Worm (Caenorhabditis elegans): ENCODE results near the gene C27F2.6.

Gene C27F2.6

ce11 chrIII:5008730-5009129 is 28.5 kb upstream of the C27F2.6 start, which contains the start of gene R144.11:
TSS of gene R144.11 (minus strand) at chrIII:5008830.
- TF ChIP-seq W03F9.2 (tag; optimal IDR thresholded peaks at IDR 0.05) = no peak
- no peak for TF ChIP-seq dao-5 (tag; optimal IDR thresholded peaks at IDR 0.05)
- no peak for TF ChIP-seq him-1 (tag; optimal IDR thresholded peaks at IDR 0.05)

DNA sequence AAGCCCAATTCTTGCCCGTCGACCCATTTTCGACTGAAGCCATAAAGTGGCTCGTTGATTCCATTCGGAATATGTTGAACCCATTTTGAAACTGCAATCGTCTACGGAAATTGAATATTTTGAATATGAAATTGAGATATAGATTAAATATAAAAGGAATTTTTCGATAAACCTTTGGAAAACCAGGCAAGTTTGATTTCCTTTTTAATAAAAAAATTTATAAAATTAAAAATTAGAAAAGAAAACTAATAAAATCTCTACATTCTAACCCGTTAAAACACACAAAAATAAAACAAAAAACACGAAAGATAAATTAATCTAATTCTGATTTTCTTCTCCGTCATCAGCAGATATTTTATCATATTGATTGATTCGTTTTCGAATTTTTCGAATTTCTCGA is 26.6 kb upstream of the C27F2.6 start, which contains the start of gene R144.12:
R144.12 (minus strand) TSS at position 101 of the 400 bp plus-strand sequence.
- TF ChIP-seq W03F9.2 (tag; optimal IDR thresholded peaks at IDR 0.05) (no peak), dao-5 (tag; optimal IDR thresholded peaks at IDR 0.05) (no peak), him-1 (tag; optimal IDR thresholded peaks at IDR 0.05) (no peak)

DNA sequence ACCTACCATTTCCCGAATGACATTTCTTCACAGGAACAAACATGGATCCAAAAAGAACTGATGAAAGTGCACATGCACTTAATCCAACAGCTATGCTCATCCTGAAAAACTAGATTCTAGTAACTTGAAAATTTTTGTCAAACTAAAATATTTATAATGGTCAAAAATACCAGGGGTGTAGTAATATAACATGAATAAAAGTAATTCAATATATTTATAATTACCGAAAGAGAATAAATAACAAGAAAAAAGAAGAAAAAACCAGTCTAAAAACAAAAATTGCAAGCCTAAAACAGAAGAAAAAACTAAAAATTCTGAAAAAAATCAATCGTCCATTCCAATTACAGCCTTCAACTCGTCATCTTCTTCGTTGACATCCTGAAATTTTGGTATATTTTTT is 24.4 kb upstream of the C27F2.6 start, which contains the start of gene R144.6:
R144.6 (minus strand) TSS at position 101 of the 400 bp plus-strand sequence.
- TF ChIP-seq dao-5 (tag; optimal IDR thresholded peaks at IDR 0.05) (no peak), W03F9.2 (tag; optimal IDR thresholded peaks at IDR 0.05) (no peak), him-1 (tag; optimal IDR thresholded peaks at IDR 0.05) (no peak)

ce11 chrIII:5002231-5002630 is 22.0 kb upstream of the C27F2.6 start, which contains the start of gene R144.10:
TSS of gene R144.10 (minus strand) at chrIII:5002331.
- TF ChIP-seq W03F9.2 (tag; optimal IDR thresholded peaks at IDR 0.05) (no peak), dao-5 (tag; optimal IDR thresholded peaks at IDR 0.05) (no peak), him-1 (tag; optimal IDR thresholded peaks at IDR 0.05) (no peak)

DNA sequence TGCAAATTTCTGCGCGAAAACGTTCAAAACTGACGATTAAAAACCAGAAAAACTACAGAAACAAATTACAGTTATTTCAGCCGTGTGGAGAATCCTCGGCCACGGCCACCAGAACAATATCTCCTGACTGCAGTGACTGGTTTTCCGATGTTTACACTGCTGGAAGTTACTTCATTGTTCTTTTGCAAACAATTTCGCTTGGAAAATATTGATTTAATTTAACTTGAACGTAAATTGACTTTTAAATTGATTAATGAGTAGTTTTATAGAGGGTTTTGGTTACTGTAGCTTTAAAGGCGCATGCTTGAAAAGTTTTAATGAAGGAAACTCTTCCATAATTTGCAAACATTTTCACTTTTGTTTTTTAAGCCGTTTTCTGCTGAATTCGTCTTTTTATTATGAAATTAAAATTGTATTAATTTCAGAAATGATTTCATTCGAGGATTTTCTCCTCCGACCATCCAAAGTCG is 18.7 kb upstream of the C27F2.6 start, which contains the start of gene smcr-8:
smcr-8 (plus strand) TSS at position 420 of the 470 bp plus-strand sequence.
- TF ChIP-seq dao-5 (tag; optimal IDR thresholded peaks at IDR 0.05) = no peak
- TF ChIP-seq W03F9.2 (tag; optimal IDR thresholded peaks at IDR 0.05) = no peak
- no peak for TF ChIP-seq him-1 (tag; optimal IDR thresholded peaks at IDR 0.05)

DNA sequence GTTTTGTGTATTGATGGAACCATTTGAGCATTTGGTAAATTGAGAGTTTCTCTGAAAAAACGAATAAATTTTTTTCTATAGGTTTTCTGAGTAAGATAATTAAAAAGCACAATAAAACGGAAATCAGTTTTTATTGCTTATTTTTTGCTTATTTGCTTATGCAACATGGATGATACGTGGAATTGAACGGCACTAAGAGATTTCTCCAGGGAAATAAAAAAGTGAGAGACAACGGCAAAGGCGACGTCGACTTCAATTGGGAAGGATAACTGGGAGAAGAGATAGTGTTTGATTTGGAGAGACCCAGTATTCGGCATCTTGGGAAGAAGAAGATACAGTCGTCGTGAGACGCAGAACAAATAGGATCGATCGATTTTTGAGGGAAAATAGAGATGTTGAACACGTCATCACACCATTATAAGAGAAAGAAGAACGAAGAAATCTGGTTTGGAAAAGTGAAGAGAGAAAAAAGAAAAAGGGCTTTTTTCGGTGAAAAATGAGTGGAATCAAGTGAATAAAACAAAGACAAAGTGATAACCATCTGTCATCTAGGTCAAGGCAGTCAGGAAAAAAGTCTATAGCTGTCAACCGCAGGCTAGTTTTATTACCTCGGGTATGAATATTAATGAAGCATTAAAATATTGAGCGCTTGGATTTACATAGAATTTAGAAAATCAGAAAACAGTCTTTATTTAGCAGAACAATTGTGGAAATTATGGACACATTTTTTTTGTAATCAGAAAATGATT is 18.0 kb upstream of the C27F2.6 start, which contains the start of gene tmem-131:
tmem-131 (minus strand) TSS at position 51 of the 749 bp plus-strand sequence.
- TF ChIP-seq him-1 (tag; optimal IDR thresholded peaks at IDR 0.05) = no peak
- no peak for TF ChIP-seq dao-5 (tag; optimal IDR thresholded peaks at IDR 0.05)
- TF ChIP-seq W03F9.2 (tag; optimal IDR thresholded peaks at IDR 0.05) = no peak

- TF ChIP-seq dao-5 (tag; optimal IDR thresholded peaks at IDR 0.05) = no peak
- TF ChIP-seq him-1 (tag; optimal IDR thresholded peaks at IDR 0.05) = no peak
- no peak for TF ChIP-seq W03F9.2 (tag; optimal IDR thresholded peaks at IDR 0.05)
Measured at ce11 chrIII:4987666-4988065, 7.4 kb upstream of the C27F2.6 start.

DNA sequence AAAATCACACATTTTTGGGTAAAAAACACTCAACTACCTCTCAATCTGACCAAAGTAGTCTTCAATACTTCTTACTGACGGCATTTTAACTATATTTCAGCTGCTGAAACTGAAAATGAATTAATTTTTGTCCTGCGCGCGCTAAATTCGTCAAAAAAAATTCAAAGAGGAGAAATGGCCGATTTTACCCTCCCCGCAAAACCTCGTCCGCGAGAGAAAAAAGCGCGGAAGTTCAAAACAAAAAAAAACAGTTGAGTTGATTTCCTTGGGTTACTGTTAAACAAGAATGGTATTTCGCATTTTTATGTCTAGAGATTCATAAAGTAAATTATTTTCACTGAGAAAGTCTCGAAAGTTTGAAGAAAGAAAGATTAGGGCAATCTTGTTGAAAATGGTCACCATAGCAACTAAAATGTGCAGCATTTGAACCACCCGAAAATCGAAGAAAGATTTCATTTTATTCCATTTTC is 6.6 kb upstream of the C27F2.6 start, which contains the start of the genes C27F2.10 and wdr-60:
C27F2.10 (minus strand) TSS at position 109 of the 470 bp plus-strand sequence.
wdr-60 (plus strand) TSS at position 420 of the 470 bp plus-strand sequence.
- no peak for TF ChIP-seq W03F9.2 (tag; optimal IDR thresholded peaks at IDR 0.05)
- TF ChIP-seq him-1 (tag; optimal IDR thresholded peaks at IDR 0.05) = no peak
- TF ChIP-seq dao-5 (tag; optimal IDR thresholded peaks at IDR 0.05) = no peak

DNA sequence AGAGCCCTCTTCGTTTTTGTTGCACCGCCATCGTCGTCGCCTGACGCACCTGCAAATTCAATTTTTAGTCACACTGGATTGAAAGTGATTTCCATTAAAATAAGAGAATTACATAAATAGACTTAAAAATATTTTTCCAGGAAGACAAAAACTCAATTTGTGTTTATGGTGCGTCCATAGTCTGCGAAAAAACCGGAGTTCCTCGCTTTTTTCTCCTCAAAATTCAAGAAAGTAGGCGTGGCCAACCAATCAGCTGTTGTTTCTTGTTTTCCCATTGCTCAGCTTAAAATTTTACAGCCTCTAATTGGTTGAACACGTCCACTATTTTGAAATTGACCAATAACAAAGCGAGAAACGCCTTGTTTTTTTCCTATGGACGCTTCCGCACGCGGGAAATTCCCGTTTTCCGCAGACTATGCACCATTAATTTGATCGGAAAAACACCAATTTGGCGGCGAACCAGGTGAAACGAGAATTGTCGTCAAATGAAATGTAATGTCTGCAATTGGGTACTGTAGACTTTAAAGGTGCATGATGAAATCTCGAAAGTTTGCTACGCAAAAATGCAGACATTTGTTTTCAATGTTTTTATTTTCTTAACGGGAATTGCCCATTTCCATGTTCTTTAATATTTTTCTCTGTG is 4.3 kb upstream of the C27F2.6 start, which contains the start of gene C27F2.7:
C27F2.7 (minus strand) TSS at position 51 of the 643 bp plus-strand sequence.
- TF ChIP-seq him-1 (tag; optimal IDR thresholded peaks at IDR 0.05) = no peak
- TF ChIP-seq W03F9.2 (tag; optimal IDR thresholded peaks at IDR 0.05) = no peak
- no peak for TF ChIP-seq dao-5 (tag; optimal IDR thresholded peaks at IDR 0.05)

DNA sequence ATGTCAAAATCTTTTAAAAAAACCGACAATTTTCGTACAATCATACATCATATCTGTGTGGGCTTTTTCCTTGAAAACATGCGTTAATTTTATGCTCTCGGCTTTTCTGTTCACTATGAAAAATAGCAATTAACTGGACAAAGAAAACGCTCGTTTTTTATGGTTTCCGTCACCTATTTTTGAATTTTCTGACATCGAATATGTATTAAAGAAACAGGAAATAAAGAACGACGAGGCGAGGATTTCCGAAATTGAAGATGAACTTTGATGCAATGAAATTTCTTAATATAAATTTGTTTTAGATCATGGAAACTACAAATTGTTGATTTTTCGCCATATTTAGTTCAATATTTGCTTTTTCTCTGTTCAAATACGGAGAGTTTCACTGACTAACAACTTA is 3.7 kb upstream of the C27F2.6 start:
- TF ChIP-seq him-1 (tag; optimal IDR thresholded peaks at IDR 0.05) = no peak
- no peak for TF ChIP-seq dao-5 (tag; optimal IDR thresholded peaks at IDR 0.05)
- TF ChIP-seq W03F9.2 (tag; optimal IDR thresholded peaks at IDR 0.05) = no peak

DNA sequence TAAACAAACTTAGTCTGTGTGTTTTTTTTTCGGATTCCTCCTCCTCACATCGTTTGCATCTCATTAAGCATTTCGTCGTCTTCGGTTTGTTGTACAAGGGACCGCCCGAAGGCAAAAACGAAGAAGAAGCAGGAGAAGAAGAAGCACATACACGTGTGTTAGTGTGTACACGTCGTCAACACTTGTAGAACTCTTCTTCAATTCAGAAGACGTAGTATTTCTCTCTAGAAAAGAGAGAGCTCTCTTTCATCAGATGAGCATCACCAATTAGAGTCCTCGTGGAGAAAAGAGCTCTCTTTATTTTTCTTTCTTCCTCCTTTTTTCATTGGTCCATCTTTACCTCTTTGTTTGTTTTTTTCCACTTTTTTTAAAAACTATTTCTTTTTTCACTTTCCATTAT is 12.1 kb downstream of the C27F2.6 start:
- TF ChIP-seq dao-5 (tag; optimal IDR thresholded peaks at IDR 0.05) = no peak
- TF ChIP-seq him-1 (tag; optimal IDR thresholded peaks at IDR 0.05) = no peak
- TF ChIP-seq W03F9.2 (tag; optimal IDR thresholded peaks at IDR 0.05) = no peak

- TF ChIP-seq W03F9.2 (tag; optimal IDR thresholded peaks at IDR 0.05) = no peak
- TF ChIP-seq him-1 (tag; optimal IDR thresholded peaks at IDR 0.05) = no peak
- no peak for TF ChIP-seq dao-5 (tag; optimal IDR thresholded peaks at IDR 0.05)
Measured at ce11 chrIII:4967236-4967635, 13.0 kb downstream of the C27F2.6 start.

- TF ChIP-seq dao-5 (tag; optimal IDR thresholded peaks at IDR 0.05) (no peak), him-1 (tag; optimal IDR thresholded peaks at IDR 0.05) (no peak), W03F9.2 (tag; optimal IDR thresholded peaks at IDR 0.05) (no peak)
Measured at ce11 chrIII:4965271-4965670, 15.0 kb downstream of the C27F2.6 start, which contains the start of gene nca-2. TSS of gene nca-2 (plus strand) at chrIII:4965571.

Data from whole organism, L4/young adult.